Worm (Caenorhabditis elegans) whole organism, L1 larva: Measurements from ENCODE around the gene ani-3.

Source experiments
- ama-1 ChIP-seq: fragments of 150-350 bp; optimal IDR thresholded peaks from 2 replicates; lab custom pipeline; 2014
- efl-1 ChIP-seq, 4 experiments: fragments of 150-350 bp; optimal IDR thresholded peaks in 3 of 4; peaks in 1 of 4; 1 replicate in 1 of 4; 2 replicates in 3 of 4; lab custom pipeline; 2014; ENCODE audit warnings: missing biosample characterization in 2 of 4, missing genetic modification characterization in 2 of 4, missing genetic modification reagents in 2 of 4
- fkh-10 ChIP-seq: sonication (generic microtip); optimal IDR thresholded peaks from 2 replicates; lab custom pipeline; 2017; ENCODE audit warnings: missing biosample characterization, missing genetic modification reagents, missing genetic modification characterization
- fkh-4 ChIP-seq: sonication (generic microtip); optimal IDR thresholded peaks from 2 replicates; lab custom pipeline; 2016; ENCODE audit warnings: missing compliant biosample characterization, missing genetic modification characterization, borderline replicate concordance
- fos-1 ChIP-seq: fragments of 150-350 bp; optimal IDR thresholded peaks from 2 replicates; lab custom pipeline; 2014; ENCODE audit warnings: missing biosample characterization, missing genetic modification characterization
- hpl-2 ChIP-seq: fragments of 150-350 bp; optimal IDR thresholded peaks from 2 replicates; lab custom pipeline; 2014; ENCODE audit warnings: missing biosample characterization, missing genetic modification reagents, missing genetic modification characterization
- irx-1 ChIP-seq: sonication (generic microtip); optimal IDR thresholded peaks from 2 replicates; lab custom pipeline; 2016; ENCODE audit warnings: missing genetic modification characterization, missing compliant biosample characterization
- lir-3 ChIP-seq: sonication (generic microtip); optimal IDR thresholded peaks from 2 replicates; lab custom pipeline; 2016; ENCODE audit warnings: mild to moderate bottlenecking, missing genetic modification characterization, moderate library complexity, missing compliant biosample characterization; ENCODE audit not compliant: poor library complexity
- nhr-28 ChIP-seq: fragments of 150-350 bp; optimal IDR thresholded peaks from 2 replicates; lab custom pipeline; 2014; ENCODE audit warnings: missing biosample characterization, missing genetic modification characterization
- nhr-76 ChIP-seq: sonication (generic microtip); optimal IDR thresholded peaks from 2 replicates; lab custom pipeline; 2017; ENCODE audit warnings: missing biosample characterization, missing genetic modification characterization
- skn-1 ChIP-seq: fragments of 150-350 bp; optimal IDR thresholded peaks from 2 replicates; lab custom pipeline; 2014; ENCODE audit warnings: missing biosample characterization, missing genetic modification characterization
- sup-37 ChIP-seq: fragments of 200-800 bp; sonication (Bioruptor generic); optimal IDR thresholded peaks from 2 replicates; lab custom pipeline; 2018; ENCODE audit warnings: mild to moderate bottlenecking, missing genetic modification characterization, missing compliant biosample characterization
- unc-62 ChIP-seq: fragments of 150-350 bp; optimal IDR thresholded peaks from 2 replicates; lab custom pipeline; 2014; ENCODE audit warnings: missing biosample characterization, missing genetic modification reagents, missing genetic modification characterization
- xbp-1 ChIP-seq: sonication (generic microtip); optimal IDR thresholded peaks from 2 replicates; lab custom pipeline; 2016; ENCODE audit warnings: missing genetic modification characterization, missing compliant biosample characterization

DNA sequence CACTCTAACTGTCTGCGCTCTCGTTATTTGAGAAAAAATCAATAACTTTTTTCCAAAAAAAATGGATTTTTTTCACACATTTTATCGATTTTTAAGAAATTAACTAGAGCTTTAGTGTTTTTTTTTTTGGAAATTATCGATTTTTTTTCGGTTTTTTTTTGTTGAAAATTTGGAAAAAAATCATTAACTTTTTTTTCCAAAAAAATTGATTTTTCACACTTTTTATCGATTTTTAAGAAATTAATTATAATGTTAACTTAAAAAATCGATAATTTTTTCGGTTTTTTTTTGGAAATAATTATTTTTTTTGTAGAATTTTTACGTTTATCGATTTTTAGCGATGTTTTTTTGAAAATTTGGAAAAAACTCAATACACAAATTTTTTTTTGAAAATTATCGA is 46.7 kb downstream of the ani-3 start:
- no peak for TF ChIP-seq nhr-28 (tag; lab: Kevin White, UChicago)
- no peak for TF ChIP-seq skn-1 (tag; lab: Kevin White, UChicago)
- TF ChIP-seq sup-37 = no peak
- no peak for TF ChIP-seq fkh-10 (GFP tag; lab: Kevin White, UChicago)
- no peak for TF ChIP-seq fos-1 (tag; lab: Kevin White, UChicago)
- no peak for TF ChIP-seq ama-1 (lab: Kevin White, UChicago)
- no peak for TF ChIP-seq unc-62 (GFP tag; lab: Kevin White, UChicago)
- no peak for TF ChIP-seq efl-1 (optimal IDR thresholded peaks at IDR 0.05; lab: Kevin White, UChicago)
- no peak for TF ChIP-seq efl-1 (GFP tag; optimal IDR thresholded peaks at IDR 0.05 in 1 of 2; lab: Kevin White, UChicago)
- no peak for TF ChIP-seq fkh-4 (tag; lab: Kevin White, UChicago)
- no peak for TF ChIP-seq irx-1
- no peak for TF ChIP-seq lir-3 (tag; lab: Kevin White, UChicago)
- no peak for TF ChIP-seq xbp-1 (tag; lab: Kevin White, UChicago)
- no peak for TF ChIP-seq hpl-2 (GFP tag; lab: Kevin White, UChicago)
- no peak for TF ChIP-seq nhr-76
